Worm (Caenorhabditis elegans) whole organism, dauer: Measurements from ENCODE around the gene K01D12.10.

Experiments
- unc-62 ChIP-seq: sonication (generic microtip); optimal IDR thresholded peaks from 2 replicates; lab custom pipeline; 2017; ENCODE audit warnings: missing biosample characterization, missing genetic modification reagents, missing genetic modification characterization

The K01D12.10 gene

ce11 chrV:12433717-12434116, 27.7 kb downstream of the K01D12.10 start, which contains the start of gene srh-25:
srh-25 (minus strand) TSS chrV:12433817.
- no peak for TF ChIP-seq unc-62 (GFP tag; lab: Kevin White, UChicago)

ce11 chrV:12441420-12441819, 35.4 kb downstream of the K01D12.10 start, which contains the start of gene pals-37:
pals-37 (minus strand) TSS chrV:12441520.
- no peak for TF ChIP-seq unc-62 (GFP tag; lab: Kevin White, UChicago)

- TF ChIP-seq unc-62 (GFP tag; lab: Kevin White, UChicago) = no peak
These were observed 37.7 kb downstream of the K01D12.10 start, which contains the start of gene pals-39 for ce11 chrV:12443754-12444153. pals-39 (minus strand) TSS chrV:12443854.

ce11 chrV:12446895-12447294, 40.9 kb downstream of the K01D12.10 start, which contains the start of the genes pals-38 and C54D10.9:
pals-38 (minus strand) TSS chrV:12446995.
C54D10.9 (plus strand) TSS chrV:12447153.
- TF ChIP-seq unc-62 (GFP tag; lab: Kevin White, UChicago) = no peak

ce11 chrV:12449902-12450301, 43.9 kb downstream of the K01D12.10 start, which contains the start of gene C54D10.10:
C54D10.10 (minus strand) TSS chrV:12450002.
- no peak for TF ChIP-seq unc-62 (GFP tag; lab: Kevin White, UChicago)

- TF ChIP-seq unc-62 (GFP tag; lab: Kevin White, UChicago) = no peak
These were observed 44.4 kb downstream of the K01D12.10 start, which contains the start of gene F28C1.1 for ce11 chrV:12450441-12450840. F28C1.1 (plus strand) TSS chrV:12450805.

- no peak for TF ChIP-seq unc-62 (GFP tag; lab: Kevin White, UChicago)
These were observed 49.7 kb downstream of the K01D12.10 start for ce11 chrV:12455695-12456094.
